Worm (Caenorhabditis elegans) whole organism, L4/young adult: ENCODE results near the gene W02B3.7.

ENCODE experiments used
- W03F9.2 ChIP-seq: fragments of 150-350 bp; optimal IDR thresholded peaks from 2 replicates; lab custom pipeline; 2014; ENCODE audit warnings: missing biosample characterization, missing genetic modification characterization
- dao-5 ChIP-seq: sonication (generic microtip); optimal IDR thresholded peaks from 2 replicates; lab custom pipeline; 2016; ENCODE audit warnings: missing genotype, missing genetic modification characterization, moderate library complexity, missing compliant biosample characterization
- him-1 ChIP-seq: sonication (generic microtip); optimal IDR thresholded peaks from 2 replicates; lab custom pipeline; 2016; ENCODE audit warnings: missing genotype, missing genetic modification reagents, missing genetic modification characterization, missing compliant biosample characterization

- TF ChIP-seq W03F9.2: no peak
- TF ChIP-seq him-1 (tag; lab: Kevin White, UChicago): no peak
- TF ChIP-seq dao-5 (tag; lab: Kevin White, UChicago): no peak
These were observed 41.9 kb downstream of the W02B3.7 start for ce11 chrIII:649935-650334.
